Fruit fly (Drosophila melanogaster) whole organism, embryonic: Measurements from ENCODE around the gene CG13840.

Experiments used
- Abd-B ChIP-seq: fragments of 200-800 bp; sonication (Bioruptor generic); optimal IDR thresholded peaks from 2 replicates; lab custom pipeline; 2018; ENCODE audit warnings: missing biosample characterization, mild to moderate bottlenecking, missing genetic modification characterization, moderate library complexity
- Atf6 ChIP-seq: fragments of 200-800 bp; sonication (Bioruptor generic); IDR thresholded peaks from 2 replicates; pipeline ENCODE4 v1.3.6; 2022; ENCODE audit warnings: missing biosample characterization, missing genetic modification characterization
- B-H2 ChIP-seq: fragments of 200-800 bp; sonication (Bioruptor generic); optimal IDR thresholded peaks from 2 replicates; lab custom pipeline; 2018; ENCODE audit warnings: missing biosample characterization, mild to moderate bottlenecking, missing genetic modification characterization
- Bgb ChIP-seq: fragments of 200-800 bp; sonication (Bioruptor generic); IDR thresholded peaks from 2 replicates; pipeline ENCODE4 v1.3.6; 2022; ENCODE audit warnings: missing biosample characterization, missing genetic modification characterization; ENCODE audit not compliant: partially characterized antibody
- C15 ChIP-seq: fragments of 200-800 bp; sonication (Bioruptor generic); IDR thresholded peaks from 3 replicates; pipeline ENCODE4 v1.3.6; 2022; ENCODE audit warnings: missing biosample characterization, missing genetic modification characterization
- CG10543 ChIP-seq: fragments of 200-800 bp; sonication (Bioruptor generic); optimal IDR thresholded peaks from 3 replicates; lab custom pipeline; 2017; ENCODE audit warnings: missing biosample characterization, mild to moderate bottlenecking, missing genetic modification characterization, moderate library complexity
- CG11560 ChIP-seq: fragments of 200-800 bp; sonication (Bioruptor generic); IDR thresholded peaks from 3 replicates; pipeline ENCODE4 v1.3.6; 2022; ENCODE audit warnings: missing biosample characterization, missing genetic modification characterization
- CG15479 ChIP-seq: fragments of 200-800 bp; sonication (Bioruptor generic); optimal IDR thresholded peaks from 3 replicates; lab custom pipeline; 2019; ENCODE audit warnings: missing biosample characterization, mild to moderate bottlenecking, missing genetic modification characterization, moderate library complexity
- CG15514 ChIP-seq: fragments of 200-800 bp; sonication (Bioruptor generic); optimal IDR thresholded peaks from 3 replicates; lab custom pipeline; 2017; ENCODE audit warnings: missing biosample characterization, missing genetic modification characterization, mild to moderate bottlenecking, moderate library complexity, missing genetic modification reagents
- CG17912 ChIP-seq: fragments of 200-800 bp; sonication (Bioruptor generic); optimal IDR thresholded peaks from 2 replicates; lab custom pipeline; 2018; ENCODE audit warnings: missing biosample characterization, mild to moderate bottlenecking, missing genetic modification characterization
- CG2712 ChIP-seq: fragments of 200-800 bp; optimal IDR thresholded peaks from 3 replicates; lab custom pipeline; 2019; ENCODE audit warnings: missing biosample characterization, mild to moderate bottlenecking, missing genetic modification characterization, moderate library complexity
- CG33557 ChIP-seq: fragments of 200-800 bp; sonication (Bioruptor generic); optimal IDR thresholded peaks from 2 replicates; lab custom pipeline; 2019; ENCODE audit warnings: missing biosample characterization, mild to moderate bottlenecking, missing genetic modification characterization, moderate library complexity
- CG3847 ChIP-seq: fragments of 200-800 bp; sonication (Bioruptor generic); IDR thresholded peaks from 2 replicates; pipeline ENCODE4 v1.3.6; 2022; ENCODE audit warnings: missing biosample characterization, missing genetic modification characterization
- CG4282 ChIP-seq: fragments of 200-800 bp; sonication (Bioruptor generic); optimal IDR thresholded peaks from 2 replicates; lab custom pipeline; 2016; ENCODE audit warnings: missing biosample characterization, missing genetic modification characterization
- CG4854 ChIP-seq: fragments of 200-800 bp; sonication (Bioruptor generic); optimal IDR thresholded peaks from 2 replicates; lab custom pipeline; 2016; ENCODE audit warnings: missing biosample characterization, missing genetic modification characterization, inconsistent platforms
- CG5245 ChIP-seq: fragments of 200-800 bp; sonication (Bioruptor generic); optimal IDR thresholded peaks from 3 replicates; lab custom pipeline; 2016; ENCODE audit warnings: missing biosample characterization, missing genetic modification characterization
- CG6791 ChIP-seq: fragments of 200-800 bp; sonication (Bioruptor generic); IDR thresholded peaks from 3 replicates; pipeline ENCODE4 v1.3.6; 2022; ENCODE audit warnings: missing biosample characterization, missing genetic modification characterization; ENCODE audit not compliant: partially characterized antibody
- CG9817 ChIP-seq: fragments of 200-800 bp; sonication (Bioruptor generic); optimal IDR thresholded peaks from 2 replicates; lab custom pipeline; 2018; ENCODE audit warnings: missing biosample characterization, mild to moderate bottlenecking, missing genetic modification characterization, moderate library complexity
- CoRest ChIP-seq: fragments of 200-800 bp; sonication (Bioruptor generic); optimal IDR thresholded peaks from 3 replicates; lab custom pipeline; 2018; ENCODE audit warnings: missing biosample characterization, mild to moderate bottlenecking, missing genetic modification characterization, moderate library complexity
- Dek ChIP-seq: fragments of 200-800 bp; sonication (Bioruptor generic); optimal IDR thresholded peaks from 3 replicates; lab custom pipeline; 2019; ENCODE audit warnings: missing biosample characterization, mild to moderate bottlenecking, missing genetic modification characterization, moderate library complexity
- Dp ChIP-seq: fragments of 200-800 bp; sonication (Bioruptor generic); optimal IDR thresholded peaks from 2 replicates; lab custom pipeline; 2018; ENCODE audit warnings: missing biosample characterization, mild to moderate bottlenecking, missing genetic modification characterization, moderate library complexity
- GATAe ChIP-seq: fragments of 200-800 bp; sonication (Bioruptor generic); conservative IDR thresholded peaks from 2 replicates; pipeline ENCODE4 v1.3.6; 2022; ENCODE audit warnings: missing biosample characterization, missing genetic modification characterization
- HLH4C ChIP-seq: fragments of 200-800 bp; sonication (Bioruptor generic); IDR thresholded peaks from 3 replicates; pipeline ENCODE4 v1.3.6; 2022; ENCODE audit warnings: missing biosample characterization, missing genetic modification characterization; ENCODE audit not compliant: partially characterized antibody
- HmgZ ChIP-seq: fragments of 200-800 bp; sonication (Bioruptor generic); optimal IDR thresholded peaks from 2 replicates; lab custom pipeline; 2018; ENCODE audit warnings: missing biosample characterization, mild to moderate bottlenecking, missing genetic modification characterization
- Hmx ChIP-seq: fragments of 200-800 bp; sonication (Bioruptor generic); optimal IDR thresholded peaks from 2 replicates; lab custom pipeline; 2016; ENCODE audit warnings: missing biosample characterization, missing genetic modification characterization
- Jarid2 ChIP-seq: fragments of 200-800 bp; sonication (Bioruptor generic); optimal IDR thresholded peaks from 3 replicates; lab custom pipeline; 2017; ENCODE audit warnings: mild to moderate bottlenecking, missing biosample characterization, missing genetic modification reagents, missing genetic modification characterization
- MBD-R2 ChIP-seq: fragments of 200-800 bp; sonication (Bioruptor generic); IDR thresholded peaks from 2 replicates; pipeline ENCODE4 v1.3.6; 2022; ENCODE audit warnings: missing biosample characterization, missing genetic modification characterization
- Max ChIP-seq: fragments of 200-800 bp; sonication (Bioruptor generic); optimal IDR thresholded peaks from 2 replicates; lab custom pipeline; 2016; ENCODE audit warnings: missing biosample characterization, mild to moderate bottlenecking, missing genetic modification characterization
- Med ChIP-seq: fragments of 200-800 bp; sonication (Bioruptor generic); peaks from one replicate; lab custom pipeline; 2016; ENCODE audit warnings: missing biosample characterization, missing genetic modification characterization, mild to moderate bottlenecking, inconsistent platforms, moderate library complexity
- Nf-YB ChIP-seq: fragments of 200-800 bp; sonication (Bioruptor generic); optimal IDR thresholded peaks from 3 replicates; lab custom pipeline; 2019; ENCODE audit warnings: missing biosample characterization, mild to moderate bottlenecking, missing genetic modification characterization, moderate library complexity
- Six4 ChIP-seq: fragments of 200-800 bp; sonication (Bioruptor generic); optimal IDR thresholded peaks from 2 replicates; lab custom pipeline; 2016; ENCODE audit warnings: missing biosample characterization, missing genetic modification characterization
- al ChIP-seq: fragments of 200-800 bp; sonication (Bioruptor generic); IDR thresholded peaks from 2 replicates; pipeline ENCODE4 v1.3.6; 2022; ENCODE audit warnings: missing biosample characterization, missing genetic modification characterization
- az2 ChIP-seq: fragments of 200-800 bp; sonication (Bioruptor generic); optimal IDR thresholded peaks from 3 replicates; lab custom pipeline; 2016; ENCODE audit warnings: missing biosample characterization, missing genetic modification characterization
- ci ChIP-seq: fragments of 200-800 bp; sonication (Bioruptor generic); IDR thresholded peaks from 3 replicates; pipeline ENCODE4 v1.3.6; 2022; ENCODE audit warnings: missing biosample characterization, missing genetic modification characterization
- crc ChIP-seq: fragments of 200-800 bp; sonication (Bioruptor generic); optimal IDR thresholded peaks from 2 replicates; lab custom pipeline; 2016; ENCODE audit warnings: missing biosample characterization, missing genetic modification characterization
- croc ChIP-seq: fragments of 200-800 bp; sonication (Bioruptor generic); conservative IDR thresholded peaks from 3 replicates; pipeline ENCODE4 v1.3.6; 2022; ENCODE audit warnings: missing biosample characterization, missing genetic modification characterization
- cwo ChIP-seq: fragments of 200-800 bp; sonication (Bioruptor generic); optimal IDR thresholded peaks from 3 replicates; lab custom pipeline; 2017; ENCODE audit warnings: missing biosample characterization, missing genetic modification characterization, mild to moderate bottlenecking, moderate library complexity, missing genetic modification reagents
- dati ChIP-seq: fragments of 200-800 bp; sonication (Bioruptor generic); IDR thresholded peaks from 2 replicates; pipeline ENCODE4 v1.3.6; 2022; ENCODE audit warnings: missing biosample characterization, missing genetic modification characterization
- en ChIP-seq: fragments of 200-800 bp; sonication (Bioruptor generic); optimal IDR thresholded peaks from 2 replicates; lab custom pipeline; 2016; ENCODE audit warnings: missing biosample characterization, missing genetic modification characterization
- exex ChIP-seq: fragments of 200-800 bp; sonication (Bioruptor generic); optimal IDR thresholded peaks from 4 replicates; lab custom pipeline; 2018; ENCODE audit warnings: missing biosample characterization, mild to moderate bottlenecking, missing genetic modification characterization, moderate library complexity
- grn ChIP-seq: fragments of 200-800 bp; sonication (Bioruptor generic); optimal IDR thresholded peaks from 3 replicates; lab custom pipeline; 2017; ENCODE audit warnings: missing biosample characterization, missing genetic modification characterization
- hb ChIP-seq: fragments of 200-800 bp; sonication (Bioruptor generic); IDR thresholded peaks from 3 replicates; pipeline ENCODE4 v1.3.6; 2022; ENCODE audit warnings: missing biosample characterization, missing genetic modification characterization; ENCODE audit not compliant: partially characterized antibody
- inv ChIP-seq: fragments of 200-800 bp; sonication (Bioruptor generic); IDR thresholded peaks from 2 replicates; pipeline ENCODE4 v1.3.6; 2022; ENCODE audit warnings: missing biosample characterization, missing genetic modification characterization; ENCODE audit not compliant: partially characterized antibody
- pfk ChIP-seq: fragments of 200-800 bp; sonication (Bioruptor generic); optimal IDR thresholded peaks from 2 replicates; lab custom pipeline; 2018; ENCODE audit warnings: missing biosample characterization, mild to moderate bottlenecking, missing genetic modification characterization, moderate library complexity
- pzg ChIP-seq: fragments of 200-800 bp; sonication (Bioruptor generic); optimal IDR thresholded peaks from 3 replicates; lab custom pipeline; 2018; ENCODE audit warnings: missing biosample characterization, mild to moderate bottlenecking, missing genetic modification characterization, moderate library complexity
- rib ChIP-seq: fragments of 200-800 bp; sonication (Bioruptor generic); IDR thresholded peaks from 2 replicates; pipeline ENCODE4 v1.3.6; 2022; ENCODE audit warnings: missing biosample characterization, missing genetic modification characterization
- sim ChIP-seq: fragments of 200-800 bp; sonication (Bioruptor generic); IDR thresholded peaks from 2 replicates; pipeline ENCODE4 v1.3.6; 2022; ENCODE audit warnings: missing biosample characterization, missing genetic modification characterization
- sisA ChIP-seq: fragments of 200-800 bp; sonication (Bioruptor generic); IDR thresholded peaks from 2 replicates; pipeline ENCODE4 v1.3.6; 2022; ENCODE audit warnings: missing biosample characterization, missing genetic modification characterization
- tll ChIP-seq, 2 experiments: fragments of 200-800 bp in 1 of 2; fragments of >200 bp in 1 of 2; sonication (Bioruptor generic) in 1 of 2; optimal IDR thresholded peaks; 2 replicates each; lab custom pipeline; 2017 to 2019; ENCODE audit warnings: missing biosample characterization in 2 of 2, missing genetic modification characterization in 2 of 2, mild to moderate bottlenecking in 1 of 2, moderate library complexity in 1 of 2
- tx ChIP-seq: fragments of 200-800 bp; sonication (Bioruptor generic); optimal IDR thresholded peaks from 2 replicates; lab custom pipeline; 2016; ENCODE audit warnings: missing biosample characterization, missing genetic modification characterization
- zen ChIP-seq: fragments of 200-800 bp; sonication (Bioruptor generic); optimal IDR thresholded peaks from 3 replicates; lab custom pipeline; 2018; ENCODE audit warnings: missing biosample characterization, mild to moderate bottlenecking, missing genetic modification characterization, moderate library complexity
- zfh2 ChIP-seq: fragments of 200-800 bp; sonication (Bioruptor generic); optimal IDR thresholded peaks from 2 replicates; lab custom pipeline; 2016; ENCODE audit warnings: missing biosample characterization, missing genetic modification characterization

CG13840 gene

DNA sequence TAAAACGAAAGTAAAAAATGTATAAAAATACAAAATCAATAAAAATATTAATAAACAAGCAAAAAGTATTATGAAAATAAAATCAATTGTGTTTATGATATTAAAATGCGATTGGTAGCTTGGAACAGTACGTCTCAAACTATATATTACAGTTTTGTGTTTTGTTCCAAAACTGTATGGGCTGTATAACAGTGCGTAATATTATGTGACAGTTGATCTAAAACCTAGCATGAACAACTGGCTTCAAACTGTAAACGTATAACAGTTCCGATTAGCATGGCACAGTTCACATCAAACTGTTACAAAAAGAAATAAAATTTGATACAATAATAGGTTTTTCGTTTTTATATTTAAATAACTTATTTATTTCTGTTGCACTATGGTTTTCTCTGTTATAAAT is 22.0 kb downstream of the CG13840 start (continued):
- TF ChIP-seq Hmx (GFP tag; lab: Kevin White, UChicago) (no peak), CG4854 (GFP tag; lab: Kevin White, UChicago) (no peak), sim (GFP tag; lab: Robert Waterston, UW) (no peak), HmgZ (tag; lab: Kevin White, UChicago) (peak; percentile 30), HLH4C (GFP tag; lab: Robert Waterston, UW) (peak; percentile 55; the same call in 1 of the 3 replicates), MBD-R2 (GFP tag; lab: Robert Waterston, UW) (no peak), B-H2 (GFP tag; lab: Kevin White, UChicago) (peak; percentile 37), Abd-B (GFP tag; lab: Kevin White, UChicago) (peak; percentile 87), en (GFP tag; lab: Kevin White, UChicago) (no peak), dati (GFP tag; lab: Robert Waterston, UW) (no peak), CG11560 (tag; lab: Robert Waterston, UW) (no peak), CG9817 (tag; lab: Kevin White, UChicago) (peak; percentile 22), az2 (no peak), C15 (no peak), Dp (no peak), pfk (no peak), inv (peak; percentile 62; the same call in 1 of the 2 replicates), cwo (GFP tag; lab: Kevin White, UChicago) (no peak), Atf6 (GFP tag; lab: Robert Waterston, UW) (no peak), CG17912 (no peak), CG10543 (GFP tag; lab: Kevin White, UChicago) (no peak), grn (GFP tag; lab: Kevin White, UChicago) (peak; percentile 20), exex (tag; lab: Kevin White, UChicago) (no peak), ci (GFP tag; lab: Robert Waterston, UW) (no peak), GATAe (GFP tag; lab: Robert Waterston, UW) (no peak), Dek (tag; lab: Kevin White, UChicago) (peak; percentile 64), CG6791 (peak; percentile 71; the same call in 1 of the 3 replicates), crc (GFP tag; lab: Kevin White, UChicago) (no peak), CG3847 (GFP tag; lab: Robert Waterston, UW) (0 out of 2 replicates have a peak, but pooled peaks have one; percentile 8), CG2712 (tag; lab: Kevin White, UChicago) (peak; percentile 35), Max (no peak), Six4 (GFP tag; lab: Kevin White, UChicago) (no peak), Nf-YB (GFP tag; lab: Kevin White, UChicago) (no peak), tx (GFP tag; lab: Kevin White, UChicago) (no peak), CG33557 (GFP tag; lab: Kevin White, UChicago) (peak; percentile 8), CoRest (tag; lab: Kevin White, UChicago) (peak; percentile 42), rib (no peak), Jarid2 (peak; percentile 1), sisA (no peak)

DNA sequence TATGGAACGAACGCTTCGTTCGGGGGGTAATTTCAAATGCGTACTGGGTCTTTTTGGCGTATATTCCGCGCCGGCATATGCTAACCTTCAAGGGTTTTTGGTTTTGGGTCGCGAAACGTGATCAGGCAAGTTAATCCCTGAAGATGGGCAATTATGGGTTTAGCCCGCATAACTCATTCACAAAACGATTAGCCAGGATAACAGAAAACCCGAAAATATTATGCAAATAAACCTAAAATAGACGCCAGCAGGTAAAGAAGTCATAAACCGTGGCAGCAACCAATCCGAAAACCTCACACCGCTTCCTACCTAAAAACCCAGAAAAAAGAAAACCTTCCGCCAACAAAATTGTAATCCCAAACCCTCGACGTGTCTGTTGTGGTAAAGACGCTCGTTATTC is 26.9 kb downstream of the CG13840 start:
- TF ChIP-seq CG5245 (GFP tag; lab: Kevin White, UChicago) (no peak), croc (GFP tag; lab: Robert Waterston, UW) (no peak), al (no peak), Med (GFP tag; lab: Kevin White, UChicago) (no peak), CG15479 (GFP tag; lab: Kevin White, UChicago) (peak; percentile 71), hb (GFP tag; lab: Robert Waterston, UW) (no peak), CG4282 (GFP tag; lab: Kevin White, UChicago) (no peak), zfh2 (no peak), Bgb (GFP tag; lab: Robert Waterston, UW) (no peak), GATAe (GFP tag; lab: Robert Waterston, UW) (no peak), pzg (GFP tag; lab: Kevin White, UChicago) (no peak), zen (tag; lab: Kevin White, UChicago) (peak; percentile 85), tll (GFP tag; optimal IDR thresholded peaks at IDR 0.05; lab: Kevin White, UChicago) (peak in 1 of 2 experiments; percentile 91), CG15514 (GFP tag; lab: Kevin White, UChicago) (no peak)
